Comparison of ENCODE assay signal across 2 fruit fly cellular contexts in the genomic region with DNA sequence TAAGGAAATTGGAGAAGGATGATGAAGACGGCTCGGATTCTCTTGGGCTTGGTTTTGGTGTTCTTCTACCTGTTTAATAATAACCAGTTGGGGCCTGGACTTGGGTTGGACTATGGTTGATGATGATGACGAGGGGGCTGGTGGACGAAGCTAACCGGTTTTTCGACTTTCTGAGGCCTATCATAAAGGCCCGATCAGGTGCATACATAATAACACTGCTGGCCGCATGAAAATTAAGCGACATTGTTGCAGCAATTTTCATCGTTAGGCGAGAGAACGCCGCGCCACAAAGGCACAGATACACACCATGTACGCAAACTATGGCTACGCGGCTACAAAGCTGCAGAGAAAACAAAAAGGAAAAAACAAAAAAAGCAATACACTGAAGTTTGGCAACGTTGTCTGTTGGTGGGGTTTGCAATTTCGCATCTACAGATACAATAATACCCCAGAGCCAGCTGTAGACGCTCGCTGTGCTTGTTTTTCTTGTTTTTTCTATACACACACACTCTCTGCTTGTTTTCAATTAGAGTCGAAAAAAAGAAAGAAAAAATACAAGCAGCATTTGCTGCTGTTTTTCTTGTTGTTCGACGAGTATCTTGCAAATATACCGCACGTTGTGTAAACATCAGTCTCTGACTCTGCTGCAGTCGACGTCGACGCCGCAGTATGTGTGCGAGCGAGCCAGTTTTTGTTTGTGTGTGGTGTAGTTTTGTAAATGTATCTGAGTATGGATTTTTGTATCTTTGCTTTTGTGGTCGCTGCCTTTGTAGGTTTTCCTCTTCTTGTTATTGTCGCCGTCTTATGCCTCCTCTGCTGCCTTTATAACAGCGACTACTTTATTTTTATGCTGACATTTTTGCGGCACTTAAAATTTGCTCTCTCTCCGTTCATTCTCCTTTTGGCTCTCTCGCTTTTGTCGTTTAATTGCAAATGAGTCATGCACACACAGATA.
TF ChIP-seq lines count a peak whose summit lies in the region.

No protein-coding gene starts in this region.

TF ChIP-seq in whole organism, embryonic, 481 proteins besides CTCF, POLR2A, EP300 and RAD21 (continued from another document and continues in another):
- TF ChIP-seq CG10209 (GFP tag; optimal IDR thresholded peaks at IDR 0.05; lab: Kevin White, UChicago): peak; percentile 83
- no peak for TF ChIP-seq h (optimal IDR thresholded peaks at IDR 0.05; lab: Kevin White, UChicago)
- TF ChIP-seq MESR4 (GFP tag; optimal IDR thresholded peaks at IDR 0.05; lab: Kevin White, UChicago): no peak
- TF ChIP-seq CG8388 (GFP tag; optimal IDR thresholded peaks at IDR 0.05; lab: Kevin White, UChicago): peak; percentile 43
- TF ChIP-seq Dref (GFP tag; IDR thresholded peaks at IDR 0.05; lab: Robert Waterston, UW): no peak
- peak; percentile 47 for TF ChIP-seq Myb (GFP tag; optimal IDR thresholded peaks at IDR 0.05; lab: Kevin White, UChicago)
- no peak for TF ChIP-seq ara (GFP tag; IDR thresholded peaks at IDR 0.05; lab: Robert Waterston, UW)
- peak; percentile 81 for TF ChIP-seq CG17568 (GFP tag; optimal IDR thresholded peaks at IDR 0.05; lab: Kevin White, UChicago)
- peak; percentile 88 for TF ChIP-seq CrebB (tag; optimal IDR thresholded peaks at IDR 0.05; lab: Kevin White, UChicago)
- no peak for TF ChIP-seq H15 (GFP tag; IDR thresholded peaks at IDR 0.05; lab: Robert Waterston, UW)
- peak; percentile 14 for TF ChIP-seq Six4 (GFP tag; optimal IDR thresholded peaks at IDR 0.05; lab: Kevin White, UChicago)
- TF ChIP-seq gsb-n (tag; optimal IDR thresholded peaks at IDR 0.05; lab: Kevin White, UChicago): peak; percentile 59
- peak in 1 of 3 experiments; percentile 34 for TF ChIP-seq lola (GFP tag; optimal IDR thresholded peaks at IDR 0.05; lab: Kevin White, UChicago)
- TF ChIP-seq CG14860 (GFP tag; IDR thresholded peaks at IDR 0.05; lab: Robert Waterston, UW; ENCODE audit: partially characterized antibody): no peak
- peak; percentile 6 for TF ChIP-seq az2 (GFP tag; optimal IDR thresholded peaks at IDR 0.05; lab: Kevin White, UChicago)
- TF ChIP-seq mld (GFP tag; IDR thresholded peaks at IDR 0.05; lab: Robert Waterston, UW; ENCODE audit: partially characterized antibody): no peak
- peak; percentile 45 for TF ChIP-seq zfh2 (GFP tag; optimal IDR thresholded peaks at IDR 0.05; lab: Kevin White, UChicago)
- no peak for TF ChIP-seq Neu2 (GFP tag; optimal IDR thresholded peaks at IDR 0.05; lab: Kevin White, UChicago; ENCODE audit: borderline replicate concordance)
- TF ChIP-seq Hr78 (GFP tag; optimal IDR thresholded peaks at IDR 0.05; lab: Kevin White, UChicago): peak in 1 of 2 experiments; percentile 15
- no peak for TF ChIP-seq rib (GFP tag; IDR thresholded peaks at IDR 0.05; lab: Robert Waterston, UW)
- TF ChIP-seq cad (GFP tag; optimal IDR thresholded peaks at IDR 0.05; lab: Kevin White, UChicago): no peak
- TF ChIP-seq CG3847 (GFP tag; IDR thresholded peaks at IDR 0.05; lab: Robert Waterston, UW): no peak
- peak; percentile 58 to 63 for TF ChIP-seq Hr51 (GFP tag; optimal IDR thresholded peaks at IDR 0.05; lab: Kevin White, UChicago)
- TF ChIP-seq Opbp (GFP tag; IDR thresholded peaks at IDR 0.05; lab: Robert Waterston, UW; ENCODE audit: partially characterized antibody): no peak
- peak; percentile 62 for TF ChIP-seq Dek (tag; optimal IDR thresholded peaks at IDR 0.05; lab: Kevin White, UChicago)
- peak; percentile 73 for TF ChIP-seq nerfin-1 (tag; optimal IDR thresholded peaks at IDR 0.05; lab: Kevin White, UChicago)
- peak; percentile 69 for TF ChIP-seq CG15696 (tag; optimal IDR thresholded peaks at IDR 0.05; lab: Kevin White, UChicago)
- TF ChIP-seq CG30020 (tag; optimal IDR thresholded peaks at IDR 0.05; lab: Kevin White, UChicago): no peak
- no peak for TF ChIP-seq tna (GFP tag; IDR thresholded peaks at IDR 0.05; lab: Robert Waterston, UW; ENCODE audit: partially characterized antibody)
- TF ChIP-seq da (GFP tag; optimal IDR thresholded peaks at IDR 0.05; lab: Kevin White, UChicago): no peak
- no peak for TF ChIP-seq dati (GFP tag; IDR thresholded peaks at IDR 0.05; lab: Robert Waterston, UW)
- peak; percentile 36 for TF ChIP-seq ftz-f1 (GFP tag; optimal IDR thresholded peaks at IDR 0.05; lab: Kevin White, UChicago)
- TF ChIP-seq nau (GFP tag; optimal IDR thresholded peaks at IDR 0.05; lab: Kevin White, UChicago): peak; percentile 91
- peak; percentile 88 for TF ChIP-seq onecut (GFP tag; IDR thresholded peaks at IDR 0.05; lab: Robert Waterston, UW)
- TF ChIP-seq CG7556 (GFP tag; optimal IDR thresholded peaks at IDR 0.05; lab: Kevin White, UChicago): peak; percentile 80
- peak; percentile 40 for TF ChIP-seq CG8089 (GFP tag; optimal IDR thresholded peaks at IDR 0.05; lab: Kevin White, UChicago)
- peak; percentile 82 for TF ChIP-seq exex (tag; optimal IDR thresholded peaks at IDR 0.05; lab: Kevin White, UChicago)
- TF ChIP-seq CG12659 (GFP tag; optimal IDR thresholded peaks at IDR 0.05; lab: Kevin White, UChicago): peak; percentile 85
- TF ChIP-seq CG8944 (GFP tag; optimal IDR thresholded peaks at IDR 0.05; lab: Kevin White, UChicago): no peak
- TF ChIP-seq Chrac-16 (GFP tag; optimal IDR thresholded peaks at IDR 0.05; lab: Kevin White, UChicago): no peak
- TF ChIP-seq tx (GFP tag; optimal IDR thresholded peaks at IDR 0.05; lab: Kevin White, UChicago): peak; percentile 17
- TF ChIP-seq chm (GFP tag; IDR thresholded peaks at IDR 0.05; lab: Robert Waterston, UW): no peak
- TF ChIP-seq CG7963 (GFP tag; IDR thresholded peaks at IDR 0.05; lab: Robert Waterston, UW; ENCODE audit: partially characterized antibody): no peak
- peak; percentile 41 for TF ChIP-seq disco-r (GFP tag; optimal IDR thresholded peaks at IDR 0.05; lab: Kevin White, UChicago)
- no peak for TF ChIP-seq otp (GFP tag; IDR thresholded peaks at IDR 0.05; lab: Robert Waterston, UW)
- TF ChIP-seq CG10565 (GFP tag; optimal IDR thresholded peaks at IDR 0.05; lab: Kevin White, UChicago): no peak
- TF ChIP-seq fd96Cb (tag; optimal IDR thresholded peaks at IDR 0.05; lab: Kevin White, UChicago): no peak
- peak; percentile 39 for TF ChIP-seq vfl (GFP tag; optimal IDR thresholded peaks at IDR 0.05; lab: Kevin White, UChicago)
- TF ChIP-seq CG3281 (GFP tag; optimal IDR thresholded peaks at IDR 0.05; lab: Kevin White, UChicago): peak; percentile 86
- TF ChIP-seq CG1603 (tag; optimal IDR thresholded peaks at IDR 0.05; lab: Kevin White, UChicago): peak; percentile 54
- TF ChIP-seq CG12942 (GFP tag; optimal IDR thresholded peaks at IDR 0.05; lab: Kevin White, UChicago): peak; percentile 37
- TF ChIP-seq pfk (GFP tag; optimal IDR thresholded peaks at IDR 0.05; lab: Kevin White, UChicago): peak; percentile 75
- TF ChIP-seq tio (GFP tag; optimal IDR thresholded peaks at IDR 0.05; lab: Kevin White, UChicago): peak; percentile 8
- no peak for TF ChIP-seq CG11560 (tag; IDR thresholded peaks at IDR 0.05; lab: Robert Waterston, UW)
- TF ChIP-seq TFAM (GFP tag; optimal IDR thresholded peaks at IDR 0.05; lab: Kevin White, UChicago): no peak
- TF ChIP-seq tup (GFP tag; optimal IDR thresholded peaks at IDR 0.05; lab: Kevin White, UChicago): no peak
- TF ChIP-seq crp (GFP tag; optimal IDR thresholded peaks at IDR 0.05; lab: Kevin White, UChicago): peak in 1 of 2 experiments; percentile 47
- peak; percentile 47 for TF ChIP-seq ab (GFP tag; optimal IDR thresholded peaks at IDR 0.05; lab: Kevin White, UChicago)
- no peak for TF ChIP-seq CG17612 (GFP tag; IDR thresholded peaks at IDR 0.05; lab: Robert Waterston, UW)
- peak; percentile 99 for TF ChIP-seq sqz (GFP tag; optimal IDR thresholded peaks at IDR 0.05; lab: Kevin White, UChicago)

TF ChIP-seq in whole organism, prepupa, 60 proteins besides CTCF, POLR2A, EP300 and RAD21 (continued from another document):
- TF ChIP-seq svp (GFP tag; lab: Kevin White, UChicago) (peak; percentile 80), ss (GFP tag; optimal IDR thresholded peaks at IDR 0.05; lab: Kevin White, UChicago) (peak; percentile 98 to 99), achi (GFP tag; optimal IDR thresholded peaks at IDR 0.05; lab: Kevin White, UChicago) (peak; percentile 87), Hr39 (GFP tag; optimal IDR thresholded peaks at IDR 0.05; lab: Kevin White, UChicago) (peak; percentile 3), CG11902 (GFP tag; optimal IDR thresholded peaks at IDR 0.05; lab: Kevin White, UChicago) (no peak), CG6792 (GFP tag; optimal IDR thresholded peaks at IDR 0.05; lab: Kevin White, UChicago) (peak; percentile 82), Lpt (GFP tag; optimal IDR thresholded peaks at IDR 0.05; lab: Kevin White, UChicago) (peak; percentile 99), Sox15 (GFP tag; optimal IDR thresholded peaks at IDR 0.05; lab: Kevin White, UChicago) (no peak), Gug (GFP tag; IDR thresholded peaks at IDR 0.05; lab: Robert Waterston, UW) (no peak), CG8632 (GFP tag; optimal IDR thresholded peaks at IDR 0.05; lab: Kevin White, UChicago) (peak; percentile 80), CG16779 (tag; optimal IDR thresholded peaks at IDR 0.05; lab: Kevin White, UChicago) (peak; percentile 99), fkh (GFP tag; optimal IDR thresholded peaks at IDR 0.05; lab: Kevin White, UChicago) (peak; percentile 100), Eip93F (GFP tag; optimal IDR thresholded peaks at IDR 0.05; lab: Kevin White, UChicago) (peak; percentile 82)
